Worm (Caenorhabditis elegans): ENCODE measurements around the gene Y67H2A.2.

DNA sequence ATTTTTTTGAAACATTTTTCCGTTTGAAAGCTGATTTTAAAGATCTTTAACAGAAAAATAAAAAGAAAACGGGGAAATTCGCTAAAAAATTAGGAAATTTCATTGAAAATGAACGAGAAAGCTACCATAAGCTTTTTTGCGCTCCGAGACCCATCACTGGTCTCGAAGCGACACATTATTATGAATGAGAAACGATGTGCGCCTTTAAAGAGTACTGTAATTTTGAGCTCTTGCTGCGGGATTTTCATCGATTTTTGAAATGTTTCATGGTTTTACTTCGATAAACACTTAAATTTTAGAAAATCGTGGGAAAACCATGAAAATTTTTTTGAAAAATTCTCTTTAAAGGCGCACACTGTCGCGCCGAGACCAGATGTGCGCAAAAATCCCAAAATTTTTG lies 7.4 kb downstream of the Y67H2A.2 start:
- TF ChIP-seq hrde-1 (tag; optimal IDR thresholded peaks at IDR 0.05; ENCODE audit: borderline replicate concordance) (no peak), unc-62 (GFP tag; optimal IDR thresholded peaks at IDR 0.05) (no peak), ztf-28 (GFP tag; IDR thresholded peaks at IDR 0.05) (no peak), nfya-1 (tag; optimal IDR thresholded peaks at IDR 0.05; ENCODE audit: borderline replicate concordance, insufficient read depth) (no peak)

All from whole organism, young adult.